Worm (Caenorhabditis elegans) whole organism, dauer: ENCODE data around the gene nspg-13.

Source experiments
- unc-62 ChIP-seq: sonication (generic microtip); optimal IDR thresholded peaks from 2 replicates; lab custom pipeline; 2017; ENCODE audit warnings: missing biosample characterization, missing genetic modification reagents, missing genetic modification characterization

The nspg-13 gene

ce11 chrX:5254894-5255293, at the start of gene nspg-13:
Gene nspg-13 (plus strand): TSS chrX:5255194.
- TF ChIP-seq unc-62, result no peak

ce11 chrX:5205561-5205960, 49.4 kb upstream of the nspg-13 start, which contains the start of gene H28G03.2:
Gene H28G03.2 (plus strand): TSS chrX:5205760.
- TF ChIP-seq unc-62, result no peak

- TF ChIP-seq unc-62, result no peak
Measured at ce11 chrX:5207819-5208218, 47.2 kb upstream of the nspg-13 start.

ce11 chrX:5208326-5208725, 46.7 kb upstream of the nspg-13 start:
- TF ChIP-seq unc-62, result no peak

ce11 chrX:5208831-5209230, 46.2 kb upstream of the nspg-13 start:
- no peak for TF ChIP-seq unc-62

ce11 chrX:5209429-5209828, 45.6 kb upstream of the nspg-13 start:
- TF ChIP-seq unc-62, result no peak

- TF ChIP-seq unc-62, result no peak
Measured at ce11 chrX:5210524-5210923, 44.5 kb upstream of the nspg-13 start.

- no peak for TF ChIP-seq unc-62
Measured at ce11 chrX:5210927-5211655, 43.9 kb upstream of the nspg-13 start.

ce11 chrX:5213032-5213431, 42.0 kb upstream of the nspg-13 start:
- TF ChIP-seq unc-62, result no peak

- TF ChIP-seq unc-62, result no peak
Measured at ce11 chrX:5213565-5213964, 41.4 kb upstream of the nspg-13 start.

- TF ChIP-seq unc-62, result no peak
Measured at ce11 chrX:5214790-5215189, 40.2 kb upstream of the nspg-13 start.

- no peak for TF ChIP-seq unc-62
Measured at ce11 chrX:5216063-5216462, 38.9 kb upstream of the nspg-13 start, which contains the start of gene hrpa-2. Gene hrpa-2 (plus strand): TSS chrX:5216363.

- TF ChIP-seq unc-62, result no peak
Measured at ce11 chrX:5218323-5218722, 36.7 kb upstream of the nspg-13 start.

ce11 chrX:5226265-5226664, 28.7 kb upstream of the nspg-13 start, which contains the start of gene H28G03.3:
Gene H28G03.3 (minus strand): TSS chrX:5226365.
- no peak for TF ChIP-seq unc-62

ce11 chrX:5238246-5238645, 16.7 kb upstream of the nspg-13 start:
- TF ChIP-seq unc-62, result no peak

- no peak for TF ChIP-seq unc-62
Measured at ce11 chrX:5243382-5243979, 11.5 kb upstream of the nspg-13 start, which contains the start of gene mtm-5. Gene mtm-5 (minus strand): TSS chrX:5243408.

- TF ChIP-seq unc-62, result no peak
Measured at ce11 chrX:5244041-5244440, 11.0 kb upstream of the nspg-13 start, which contains the start of gene Y34B4A.7. Gene Y34B4A.7 (plus strand): TSS chrX:5244337.

ce11 chrX:5248754-5249153, 6.2 kb upstream of the nspg-13 start:
- TF ChIP-seq unc-62, result no peak
